Worm (Caenorhabditis elegans): Measurements from ENCODE around the gene sre-48.
A peak's percentile ranks its signal among the peaks of the same experiment; 100 is the strongest.

Gene sre-48

ce11 chrII:13958359-13958758 lies 21.3 kb downstream of the sre-48 start (continued):
- TF ChIP-seq fos-1 (tag; optimal IDR thresholded peaks at IDR 0.05): no peak
- peak; percentile 42 for TF ChIP-seq dve-1 (tag; optimal IDR thresholded peaks at IDR 0.05; ENCODE audit: insufficient read depth)
- TF ChIP-seq madf-5 (GFP tag; IDR thresholded peaks at IDR 0.05): no peak

ce11 chrII:13957437-13957836 lies 22.2 kb downstream of the sre-48 start, which contains the start of gene zip-3:
TSS of gene zip-3 (minus strand) at chrII:13957457.
- TF ChIP-seq nhr-28 (tag; optimal IDR thresholded peaks at IDR 0.05) (peak; percentile 65), lin-13 (GFP tag; optimal IDR thresholded peaks at IDR 0.05) (no peak), nhr-48 (tag; optimal IDR thresholded peaks at IDR 0.05) (peak; percentile 0), hlh-11 (tag; optimal IDR thresholded peaks at IDR 0.05) (peak; percentile 64), Y48G9A.11 (GFP tag; IDR thresholded peaks at IDR 0.05) (no peak), tra-1 (GFP tag; IDR thresholded peaks at IDR 0.05) (peak; percentile 67), daf-16 (GFP tag; optimal IDR thresholded peaks at IDR 0.05) (no peak), daf-16 (tag; optimal IDR thresholded peaks at IDR 0.05) (peak; percentile 61), set-16 (GFP tag; IDR thresholded peaks at IDR 0.05) (no peak), egl-27 (tag; optimal IDR thresholded peaks at IDR 0.05) (no peak), vab-7 (GFP tag; IDR thresholded peaks at IDR 0.05) (no peak), gei-8 (GFP tag; optimal IDR thresholded peaks at IDR 0.05) (peak; percentile 21), dve-1 (tag; optimal IDR thresholded peaks at IDR 0.05; ENCODE audit: insufficient read depth) (peak; percentile 64), dmd-6 (GFP tag; IDR thresholded peaks at IDR 0.05) (peak; percentile 77), nhr-77 (tag; optimal IDR thresholded peaks at IDR 0.05) (peak; percentile 45), pqm-1 (tag; optimal IDR thresholded peaks at IDR 0.05) (peak; percentile 44), ceh-82 (tag; optimal IDR thresholded peaks at IDR 0.05) (no peak), F10B5.3 (tag; optimal IDR thresholded peaks at IDR 0.05) (no peak), php-3 (GFP tag; IDR thresholded peaks at IDR 0.05) (peak; percentile 62; the same call in 1 of the 2 replicates)

- no peak for TF ChIP-seq set-16 (GFP tag; IDR thresholded peaks at IDR 0.05)
- no peak for TF ChIP-seq vab-7 (GFP tag; IDR thresholded peaks at IDR 0.05)
- TF ChIP-seq tra-1 (GFP tag; IDR thresholded peaks at IDR 0.05): peak; percentile 61; the same call in 1 of the 2 replicates
- TF ChIP-seq tag-97 (GFP tag; IDR thresholded peaks at IDR 0.05): no peak
- no peak for TF ChIP-seq mxl-2 (GFP tag; conservative IDR thresholded peaks at IDR 0.05)
- no peak for TF ChIP-seq egl-27 (tag; optimal IDR thresholded peaks at IDR 0.05)
- TF ChIP-seq pqm-1 (tag; optimal IDR thresholded peaks at IDR 0.05): peak; percentile 93
- no peak for TF ChIP-seq zip-11 (GFP tag; IDR thresholded peaks at IDR 0.05)
- peak in 1 of 2 experiments; percentile 48 for TF ChIP-seq lsy-2 (tag; optimal IDR thresholded peaks at IDR 0.05)
- peak; percentile 99 for TF ChIP-seq nhr-28 (tag; optimal IDR thresholded peaks at IDR 0.05)
- TF ChIP-seq aha-1 (tag): peak; percentile 64
- peak; percentile 29 for TF ChIP-seq mep-1 (tag; optimal IDR thresholded peaks at IDR 0.05)
- no peak for TF ChIP-seq zfp-2 (tag; optimal IDR thresholded peaks at IDR 0.05)
- TF ChIP-seq mes-2 (tag; optimal IDR thresholded peaks at IDR 0.05; ENCODE audit: poor library complexity, severe bottlenecking): peak; percentile 37
- TF ChIP-seq dve-1 (tag; optimal IDR thresholded peaks at IDR 0.05; ENCODE audit: insufficient read depth): peak; percentile 76
- peak in 1 of 2 experiments; percentile 42 for TF ChIP-seq unc-62 (GFP tag; optimal IDR thresholded peaks at IDR 0.05 in 1 of 2)
- no peak for TF ChIP-seq unc-62 (tag; optimal IDR thresholded peaks at IDR 0.05)
- peak; percentile 84 for TF ChIP-seq hlh-11 (tag; optimal IDR thresholded peaks at IDR 0.05)
- no peak for TF ChIP-seq lin-13 (GFP tag; optimal IDR thresholded peaks at IDR 0.05)
- TF ChIP-seq saeg-2 (GFP tag; IDR thresholded peaks at IDR 0.05): peak; percentile 72; the same call in 1 of the 2 replicates
- no peak for TF ChIP-seq F44E2.7 (GFP tag; IDR thresholded peaks at IDR 0.05)
- no peak for TF ChIP-seq ZK337.2 (GFP tag; IDR thresholded peaks at IDR 0.05)
- TF ChIP-seq Y105C5A.15 (GFP tag; IDR thresholded peaks at IDR 0.05): no peak
- TF ChIP-seq lin-38 (GFP tag; IDR thresholded peaks at IDR 0.05): peak; percentile 69
- no peak for TF ChIP-seq hmg-1.1 (GFP tag; IDR thresholded peaks at IDR 0.05)
- no peak for TF ChIP-seq T20F7.1 (GFP tag; optimal IDR thresholded peaks at IDR 0.05)
- TF ChIP-seq nhr-42 (GFP tag; IDR thresholded peaks at IDR 0.05): peak; percentile 51; the same call in 1 of the 2 replicates
- TF ChIP-seq T26A8.4 (GFP tag; IDR thresholded peaks at IDR 0.05): no peak
- peak; percentile 91 for TF ChIP-seq dmd-6 (GFP tag; IDR thresholded peaks at IDR 0.05)
- no peak for TF ChIP-seq daf-19 (GFP tag; conservative IDR thresholded peaks at IDR 0.05)
- TF ChIP-seq hif-1 (tag; optimal IDR thresholded peaks at IDR 0.05): peak in 1 of 2 experiments; percentile 54
- TF ChIP-seq nhr-102 (tag; optimal IDR thresholded peaks at IDR 0.05): peak; percentile 90
- no peak for TF ChIP-seq daf-12 (tag; optimal IDR thresholded peaks at IDR 0.05)
- TF ChIP-seq nhr-48 (tag; optimal IDR thresholded peaks at IDR 0.05): peak; percentile 18
- TF ChIP-seq php-3 (GFP tag; IDR thresholded peaks at IDR 0.05): peak; percentile 86
- TF ChIP-seq nhr-77 (tag; optimal IDR thresholded peaks at IDR 0.05): peak; percentile 99
- peak in 1 of 2 experiments; percentile 21 for TF ChIP-seq daf-16 (GFP tag; optimal IDR thresholded peaks at IDR 0.05)
- peak; percentile 89 for TF ChIP-seq daf-16 (tag; optimal IDR thresholded peaks at IDR 0.05)
- no peak for TF ChIP-seq unc-39 (tag; optimal IDR thresholded peaks at IDR 0.05)
These were observed 23.2 kb downstream of the sre-48 start for ce11 chrII:13956529-13956928.
